Worm (Caenorhabditis elegans) whole organism, late embryonic: ENCODE measurements around the gene ZK757.1.
A peak's percentile ranks its signal among the peaks of the same experiment; 100 is the strongest.

ENCODE experiments used
- F13H6.1 ChIP-seq: sonication (generic microtip); optimal IDR thresholded peaks from 2 replicates; lab custom pipeline; 2016; ENCODE audit warnings: missing genetic modification characterization, missing compliant biosample characterization
- K02D7.2 ChIP-seq: sonication (generic microtip); optimal IDR thresholded peaks from 2 replicates; lab custom pipeline; 2017; ENCODE audit warnings: mild to moderate bottlenecking, missing genetic modification characterization, missing compliant biosample characterization
- T23F11.4 ChIP-seq: fragments of 200-800 bp; sonication (Bioruptor generic); optimal IDR thresholded peaks from 2 replicates; lab custom pipeline; 2018; ENCODE audit warnings: mild to moderate bottlenecking, missing genetic modification characterization, missing compliant biosample characterization
- ahr-1 ChIP-seq: sonication (generic microtip); optimal IDR thresholded peaks from 2 replicates; lab custom pipeline; 2016; ENCODE audit warnings: missing genetic modification characterization, missing compliant biosample characterization
- ceh-14 ChIP-seq: sonication (generic microtip); optimal IDR thresholded peaks from 2 replicates; lab custom pipeline; 2016; ENCODE audit warnings: missing genotype, missing genetic modification characterization, missing compliant biosample characterization
- ceh-2 ChIP-seq: sonication (generic microtip); optimal IDR thresholded peaks from 2 replicates; lab custom pipeline; 2016; ENCODE audit warnings: missing genotype, missing genetic modification characterization, missing compliant biosample characterization
- ceh-31 ChIP-seq: sonication (generic microtip); optimal IDR thresholded peaks from 2 replicates; lab custom pipeline; 2016; ENCODE audit warnings: missing genetic modification characterization, missing compliant biosample characterization
- ceh-34 ChIP-seq: sonication (generic microtip); optimal IDR thresholded peaks from 2 replicates; lab custom pipeline; 2016; ENCODE audit warnings: mild to moderate bottlenecking, missing genetic modification characterization, missing compliant biosample characterization
- ceh-48 ChIP-seq: sonication (generic microtip); optimal IDR thresholded peaks from 2 replicates; lab custom pipeline; 2016; ENCODE audit warnings: missing genetic modification characterization, inconsistent platforms, missing compliant biosample characterization
- che-1 ChIP-seq: sonication (generic microtip); optimal IDR thresholded peaks from 2 replicates; lab custom pipeline; 2016; ENCODE audit warnings: mild to moderate bottlenecking, missing genetic modification characterization, missing compliant biosample characterization
- elt-2 ChIP-seq: sonication (generic microtip); optimal IDR thresholded peaks from 2 replicates; lab custom pipeline; 2016; ENCODE audit warnings: missing genetic modification reagents, missing genetic modification characterization, missing compliant biosample characterization
- elt-4 ChIP-seq: sonication (generic microtip); optimal IDR thresholded peaks from 2 replicates; lab custom pipeline; 2016; ENCODE audit warnings: missing genetic modification characterization, missing compliant biosample characterization
- fax-1 ChIP-seq: sonication (generic microtip); optimal IDR thresholded peaks from 2 replicates; lab custom pipeline; 2016; ENCODE audit warnings: missing genotype, missing genetic modification characterization, missing compliant biosample characterization
- fkh-6 ChIP-seq: sonication (generic microtip); optimal IDR thresholded peaks from 2 replicates; lab custom pipeline; 2016; ENCODE audit warnings: missing genetic modification characterization, missing compliant biosample characterization
- gmeb-2 ChIP-seq: sonication (generic microtip); optimal IDR thresholded peaks from 2 replicates; lab custom pipeline; 2016; ENCODE audit warnings: missing genetic modification characterization, inconsistent platforms, missing compliant biosample characterization
- hlh-13 ChIP-seq: fragments of 200-800 bp; sonication (Bioruptor generic); optimal IDR thresholded peaks from 2 replicates; lab custom pipeline; 2018; ENCODE audit warnings: mild to moderate bottlenecking, missing genetic modification characterization, missing compliant biosample characterization
- hlh-15 ChIP-seq: sonication (generic microtip); optimal IDR thresholded peaks from 2 replicates; lab custom pipeline; 2016; ENCODE audit warnings: missing genetic modification characterization, missing compliant biosample characterization
- hlh-6 ChIP-seq: sonication (generic microtip); optimal IDR thresholded peaks from 2 replicates; lab custom pipeline; 2016; ENCODE audit warnings: missing genotype, missing genetic modification characterization, missing compliant biosample characterization
- nhr-11 ChIP-seq: fragments of 150-350 bp; optimal IDR thresholded peaks from 2 replicates; lab custom pipeline; 2014; ENCODE audit warnings: missing biosample characterization, missing genetic modification characterization
- npax-4 ChIP-seq: sonication (generic microtip); optimal IDR thresholded peaks from 2 replicates; lab custom pipeline; 2016; ENCODE audit warnings: missing genetic modification characterization, missing compliant biosample characterization
- pag-3 ChIP-seq: sonication (generic microtip); optimal IDR thresholded peaks from 2 replicates; lab custom pipeline; 2016; ENCODE audit warnings: missing compliant biosample characterization, missing genetic modification characterization, borderline replicate concordance
- pat-9 ChIP-seq: fragments of 200-800 bp; sonication (Bioruptor generic); optimal IDR thresholded peaks from 2 replicates; lab custom pipeline; 2018; ENCODE audit warnings: mild to moderate bottlenecking, missing genetic modification characterization, moderate library complexity, missing compliant biosample characterization
- pha-2 ChIP-seq: sonication (generic microtip); optimal IDR thresholded peaks from 2 replicates; lab custom pipeline; 2017; ENCODE audit warnings: mild to moderate bottlenecking, missing genetic modification characterization, missing compliant biosample characterization
- sox-2 ChIP-seq: fragments of 200-800 bp; sonication (Bioruptor generic); IDR thresholded peaks from 2 replicates; pipeline ENCODE4 v1.3.6; 2022; ENCODE audit warnings: missing genetic modification reagents, missing genetic modification characterization, missing compliant biosample characterization
- sox-4 ChIP-seq: sonication (generic microtip); optimal IDR thresholded peaks from 2 replicates; lab custom pipeline; 2017; ENCODE audit warnings: mild to moderate bottlenecking, missing genetic modification characterization, inconsistent platforms, missing compliant biosample characterization
- syd-9 ChIP-seq: sonication (generic microtip); optimal IDR thresholded peaks from 2 replicates; lab custom pipeline; 2016; ENCODE audit warnings: mild to moderate bottlenecking, missing genetic modification characterization, moderate library complexity, missing compliant biosample characterization
- tbx-7 ChIP-seq: sonication (generic microtip); optimal IDR thresholded peaks from 2 replicates; lab custom pipeline; 2016; ENCODE audit warnings: missing genotype, missing genetic modification characterization, missing compliant biosample characterization
- ttx-3 ChIP-seq: sonication (generic microtip); optimal IDR thresholded peaks from 2 replicates; lab custom pipeline; 2016; ENCODE audit warnings: missing genetic modification reagents, missing genetic modification characterization, missing compliant biosample characterization
- unc-42 ChIP-seq: sonication (generic microtip); optimal IDR thresholded peaks from 2 replicates; lab custom pipeline; 2016; ENCODE audit warnings: missing genotype, missing genetic modification characterization, missing compliant biosample characterization
- unc-55 ChIP-seq: sonication (generic microtip); optimal IDR thresholded peaks from 2 replicates; lab custom pipeline; 2017; ENCODE audit warnings: missing biosample characterization, missing genetic modification reagents, missing genetic modification characterization
- unc-86 ChIP-seq: sonication (generic microtip); optimal IDR thresholded peaks from 2 replicates; lab custom pipeline; 2016; ENCODE audit warnings: missing genetic modification characterization, missing compliant biosample characterization
- zip-5 ChIP-seq: sonication (generic microtip); optimal IDR thresholded peaks from 2 replicates; lab custom pipeline; 2016; ENCODE audit warnings: missing genetic modification characterization, missing compliant biosample characterization

The ZK757.1 gene

DNA sequence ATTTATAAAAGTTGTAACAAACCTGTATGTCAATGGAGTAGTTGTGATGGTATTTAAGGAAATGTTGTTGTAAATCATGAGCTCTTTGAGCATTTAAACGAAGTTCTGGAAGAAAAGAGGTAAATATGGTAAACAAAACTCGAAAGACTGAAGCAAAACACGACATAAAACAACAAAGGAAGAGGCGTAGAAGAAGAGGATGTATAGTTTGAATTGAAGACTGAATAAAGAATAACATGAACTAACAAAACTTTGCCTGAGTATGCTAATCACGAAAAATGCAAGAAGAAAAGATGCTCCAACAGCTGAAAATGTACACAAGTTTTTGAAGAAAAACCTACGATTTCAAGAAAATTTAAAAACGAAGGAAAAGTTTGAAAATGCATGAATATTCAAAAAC, at the start of gene ZK757.1:
Gene ZK757.1, minus strand, starts transcription at position 101 of the 400 bp plus-strand sequence.
- TF ChIP-seq tbx-7: no peak
- TF ChIP-seq, all 69 proteins: peak for 0

ce11 chrIII:9913722-9914121, 42.8 kb upstream of the ZK757.1 start, which contains the start of gene cbp-3:
Gene cbp-3, plus strand, starts transcription at chrIII:9913993.
- peak; percentile 28 for TF ChIP-seq elt-2 (tag; lab: Kevin White, UChicago)
- no peak for TF ChIP-seq pat-9 (tag; lab: Kevin White, UChicago)
- TF ChIP-seq, all 69 proteins: peak for 1

ce11 chrIII:9912998-9913397, 42.1 kb upstream of the ZK757.1 start:
- TF ChIP-seq unc-55 (GFP tag; lab: Kevin White, UChicago) (no peak), fax-1 (tag; lab: Kevin White, UChicago) (no peak), npax-4 (no peak), zip-5 (tag; lab: Kevin White, UChicago) (no peak), nhr-11 (tag; lab: Kevin White, UChicago) (no peak)

- TF ChIP-seq unc-42 (tag; lab: Kevin White, UChicago) (no peak), fkh-6 (no peak), che-1 (tag; lab: Kevin White, UChicago) (no peak), syd-9 (tag; lab: Kevin White, UChicago) (no peak), pat-9 (tag; lab: Kevin White, UChicago) (no peak), ceh-31 (tag; lab: Kevin White, UChicago) (no peak), hlh-6 (no peak), ttx-3 (tag; lab: Kevin White, UChicago) (no peak), pag-3 (tag; lab: Kevin White, UChicago) (no peak), unc-86 (no peak), zip-5 (tag; lab: Kevin White, UChicago) (no peak), pha-2 (no peak)
- TF ChIP-seq, all 69 proteins: peak for 0
Measured at ce11 chrIII:9912501-9912900, 41.6 kb upstream of the ZK757.1 start.

ce11 chrIII:9910608-9911479, 39.9 kb upstream of the ZK757.1 start, which contains the start of the genes cyld-1 and F40F12.9:
Gene cyld-1, minus strand, starts transcription at chrIII:9910658.
Gene F40F12.9, plus strand, starts transcription at chrIII:9911328.
- TF ChIP-seq nhr-11 (tag; lab: Kevin White, UChicago) (no peak), ceh-31 (tag; lab: Kevin White, UChicago) (no peak), gmeb-2 (tag; lab: Kevin White, UChicago) (no peak), elt-2 (tag; lab: Kevin White, UChicago) (no peak), ahr-1 (tag; lab: Kevin White, UChicago) (no peak), hlh-15 (tag; lab: Kevin White, UChicago) (no peak), pha-2 (no peak), hlh-13 (GFP tag; lab: Kevin White, UChicago) (no peak), T23F11.4 (GFP tag; lab: Kevin White, UChicago) (no peak), elt-4 (tag; lab: Kevin White, UChicago) (no peak), ceh-48 (tag; lab: Kevin White, UChicago) (no peak), ceh-34 (tag; lab: Kevin White, UChicago) (no peak), sox-4 (tag; lab: Kevin White, UChicago) (no peak), sox-2 (GFP tag; lab: Robert Waterston, UW) (no peak), ceh-2 (tag; lab: Kevin White, UChicago) (no peak), fax-1 (tag; lab: Kevin White, UChicago) (no peak), ceh-14 (tag; lab: Kevin White, UChicago) (no peak), pat-9 (tag; lab: Kevin White, UChicago) (no peak), K02D7.2 (tag; lab: Kevin White, UChicago) (no peak), F13H6.1 (tag; lab: Kevin White, UChicago) (no peak)
- TF ChIP-seq, all 69 proteins: peak for 0
